Fruit fly (Drosophila melanogaster) whole organism, embryonic: Measurements from ENCODE around the gene CG44158.
A peak's percentile ranks its signal among the peaks of the same experiment; 100 is the strongest.

Experiments
- Aef1 ChIP-seq: fragments of 200-800 bp; sonication (Bioruptor generic); IDR thresholded peaks from 3 replicates; pipeline ENCODE4 v1.3.6; 2022; ENCODE audit warnings: missing biosample characterization, missing genetic modification characterization
- Asciz ChIP-seq: fragments of 200-800 bp; sonication (Bioruptor generic); optimal IDR thresholded peaks from 2 replicates; lab custom pipeline; 2017; ENCODE audit warnings: missing biosample characterization, mild to moderate bottlenecking, missing genetic modification characterization, missing genetic modification reagents
- B-H1 ChIP-seq: fragments of 200-800 bp; sonication (Bioruptor generic); IDR thresholded peaks from 3 replicates; pipeline ENCODE4 v1.3.6; 2022; ENCODE audit warnings: missing biosample characterization, missing genetic modification characterization
- B-H2 ChIP-seq: fragments of 200-800 bp; sonication (Bioruptor generic); optimal IDR thresholded peaks from 2 replicates; lab custom pipeline; 2018; ENCODE audit warnings: missing biosample characterization, mild to moderate bottlenecking, missing genetic modification characterization
- Bteb2 ChIP-seq: fragments of 200-800 bp; sonication (Bioruptor generic); optimal IDR thresholded peaks from 2 replicates; lab custom pipeline; 2016; ENCODE audit warnings: missing biosample characterization, missing genetic modification characterization
- CG10147 ChIP-seq: fragments of 200-800 bp; sonication (Bioruptor generic); optimal IDR thresholded peaks from 2 replicates; lab custom pipeline; 2019; ENCODE audit warnings: missing biosample characterization, mild to moderate bottlenecking, missing genetic modification characterization, moderate library complexity
- CG11085 ChIP-seq: fragments of 200-800 bp; sonication (Bioruptor generic); IDR thresholded peaks from 2 replicates; pipeline ENCODE4 v1.3.6; 2022; ENCODE audit warnings: missing biosample characterization, missing genetic modification characterization
- CG11456 ChIP-seq: fragments of 200-800 bp; sonication (Bioruptor generic); IDR thresholded peaks from 3 replicates; pipeline ENCODE4 v1.3.6; 2022; ENCODE audit warnings: missing biosample characterization, missing genetic modification characterization
- CG11504 ChIP-seq: fragments of 200-800 bp; sonication (Bioruptor generic); optimal IDR thresholded peaks from 3 replicates; lab custom pipeline; 2019; ENCODE audit warnings: missing biosample characterization, mild to moderate bottlenecking, missing genetic modification characterization, moderate library complexity
- CG12236 ChIP-seq: fragments of 200-800 bp; sonication (Bioruptor generic); optimal IDR thresholded peaks from 2 replicates; lab custom pipeline; 2016; ENCODE audit warnings: missing biosample characterization, missing genetic modification characterization
- CG12744 ChIP-seq: fragments of 200-800 bp; sonication (Bioruptor generic); optimal IDR thresholded peaks from 2 replicates; lab custom pipeline; 2016; ENCODE audit warnings: missing biosample characterization, missing genetic modification characterization
- CG14014 ChIP-seq: fragments of 200-800 bp; sonication (Bioruptor generic); IDR thresholded peaks from 2 replicates; pipeline ENCODE4 v1.3.6; 2022; ENCODE audit warnings: missing biosample characterization, missing genetic modification characterization
- CG14860 ChIP-seq: fragments of 200-800 bp; sonication (Bioruptor generic); IDR thresholded peaks from 3 replicates; pipeline ENCODE4 v1.3.6; 2022; ENCODE audit warnings: missing biosample characterization, missing genetic modification characterization; ENCODE audit not compliant: partially characterized antibody
- CG15479 ChIP-seq: fragments of 200-800 bp; sonication (Bioruptor generic); optimal IDR thresholded peaks from 3 replicates; lab custom pipeline; 2019; ENCODE audit warnings: missing biosample characterization, mild to moderate bottlenecking, missing genetic modification characterization, moderate library complexity
- CG16863 ChIP-seq: fragments of 200-800 bp; sonication (Bioruptor generic); optimal IDR thresholded peaks from 3 replicates; lab custom pipeline; 2016; ENCODE audit warnings: missing biosample characterization, missing genetic modification characterization
- CG17829 ChIP-seq: fragments of 200-800 bp; optimal IDR thresholded peaks from 2 replicates; lab custom pipeline; 2019; ENCODE audit warnings: missing biosample characterization, mild to moderate bottlenecking, missing genetic modification characterization, moderate library complexity
- CG18619 ChIP-seq: fragments of 200-800 bp; sonication (Bioruptor generic); optimal IDR thresholded peaks from 3 replicates; lab custom pipeline; 2017; ENCODE audit warnings: missing biosample characterization, mild to moderate bottlenecking, missing genetic modification characterization
- CG2202 ChIP-seq: fragments of 200-800 bp; sonication (Bioruptor generic); optimal IDR thresholded peaks from 2 replicates; lab custom pipeline; 2018; ENCODE audit warnings: missing biosample characterization, mild to moderate bottlenecking, missing genetic modification characterization
- CG32767 ChIP-seq: fragments of 200-800 bp; sonication (Bioruptor generic); IDR thresholded peaks from 2 replicates; pipeline ENCODE4 v1.3.6; 2022; ENCODE audit warnings: missing biosample characterization, missing genetic modification characterization
- CG3281 ChIP-seq: fragments of 200-800 bp; sonication (Bioruptor generic); optimal IDR thresholded peaks from 3 replicates; lab custom pipeline; 2017; ENCODE audit warnings: missing biosample characterization, mild to moderate bottlenecking, missing genetic modification characterization
- CG3847 ChIP-seq: fragments of 200-800 bp; sonication (Bioruptor generic); IDR thresholded peaks from 2 replicates; pipeline ENCODE4 v1.3.6; 2022; ENCODE audit warnings: missing biosample characterization, missing genetic modification characterization
- CG4424 ChIP-seq: fragments of 200-800 bp; sonication (Bioruptor generic); optimal IDR thresholded peaks from 3 replicates; lab custom pipeline; 2016; ENCODE audit warnings: missing biosample characterization, missing genetic modification characterization
- CG4707 ChIP-seq: fragments of 200-800 bp; sonication (Bioruptor generic); optimal IDR thresholded peaks from 2 replicates; lab custom pipeline; 2018; ENCODE audit warnings: missing biosample characterization, mild to moderate bottlenecking, missing genetic modification characterization, moderate library complexity
- CG6683 ChIP-seq: fragments of 200-800 bp; sonication (Bioruptor generic); optimal IDR thresholded peaks from 2 replicates; lab custom pipeline; 2017; ENCODE audit warnings: missing biosample characterization, mild to moderate bottlenecking, missing genetic modification characterization, missing genetic modification reagents
- CG6689 ChIP-seq: fragments of 200-800 bp; sonication (Bioruptor generic); IDR thresholded peaks from 2 replicates; pipeline ENCODE4 v1.3.6; 2022; ENCODE audit warnings: missing biosample characterization, missing genetic modification characterization
- CG6765 ChIP-seq: fragments of 200-800 bp; sonication (Bioruptor generic); optimal IDR thresholded peaks from 3 replicates; lab custom pipeline; 2017; ENCODE audit warnings: missing biosample characterization, mild to moderate bottlenecking, missing genetic modification characterization
- CG7271 ChIP-seq: fragments of 200-800 bp; sonication (Bioruptor generic); optimal IDR thresholded peaks from 2 replicates; lab custom pipeline; 2018; ENCODE audit warnings: missing biosample characterization, mild to moderate bottlenecking, missing genetic modification characterization, moderate library complexity
- CG8290 ChIP-seq, 3 experiments: fragments of 200-800 bp; sonication (Bioruptor generic); optimal IDR thresholded peaks; 2 replicates each; lab custom pipeline; 2016 to 2019; ENCODE audit warnings: missing biosample characterization in 3 of 3, missing genetic modification characterization in 3 of 3, mild to moderate bottlenecking in 2 of 3, moderate library complexity in 1 of 3
- CG8765 ChIP-seq: fragments of 200-800 bp; sonication (Bioruptor generic); IDR thresholded peaks from 2 replicates; pipeline ENCODE4 v1.3.6; 2022; ENCODE audit warnings: missing biosample characterization, missing genetic modification characterization
- Dp ChIP-seq: fragments of 200-800 bp; sonication (Bioruptor generic); optimal IDR thresholded peaks from 2 replicates; lab custom pipeline; 2018; ENCODE audit warnings: missing biosample characterization, mild to moderate bottlenecking, missing genetic modification characterization, moderate library complexity
- E2f2 ChIP-seq: fragments of 200-800 bp; sonication (Bioruptor generic); IDR thresholded peaks from 2 replicates; pipeline ENCODE4 v1.3.6; 2022; ENCODE audit warnings: missing biosample characterization, missing genetic modification characterization
- HLH54F ChIP-seq: fragments of 200-800 bp; sonication (Bioruptor generic); optimal IDR thresholded peaks from 3 replicates; lab custom pipeline; 2016; ENCODE audit warnings: missing biosample characterization, missing genetic modification characterization
- Hsf ChIP-seq: fragments of 200-800 bp; sonication (Bioruptor generic); optimal IDR thresholded peaks from 3 replicates; lab custom pipeline; 2016; ENCODE audit warnings: missing biosample characterization, missing genetic modification characterization
- MTF-1 ChIP-seq: fragments of 200-800 bp; sonication (Bioruptor generic); optimal IDR thresholded peaks from 2 replicates; lab custom pipeline; 2018; ENCODE audit warnings: missing biosample characterization, mild to moderate bottlenecking, missing genetic modification characterization, borderline replicate concordance
- Neu2 ChIP-seq: fragments of 200-800 bp; sonication (Bioruptor generic); optimal IDR thresholded peaks from 3 replicates; lab custom pipeline; 2016; ENCODE audit warnings: missing biosample characterization, missing genetic modification characterization, borderline replicate concordance
- Nf-YA ChIP-seq: fragments of 200-800 bp; sonication (Bioruptor generic); IDR thresholded peaks from 2 replicates; pipeline ENCODE4 v1.3.6; 2022; ENCODE audit warnings: missing biosample characterization, missing genetic modification characterization
- Nf-YB ChIP-seq: fragments of 200-800 bp; sonication (Bioruptor generic); optimal IDR thresholded peaks from 3 replicates; lab custom pipeline; 2019; ENCODE audit warnings: missing biosample characterization, mild to moderate bottlenecking, missing genetic modification characterization, moderate library complexity
- Scr ChIP-seq: fragments of 200-800 bp; sonication (Bioruptor generic); IDR thresholded peaks from 2 replicates; pipeline ENCODE4 v1.3.6; 2022; ENCODE audit warnings: missing biosample characterization, missing genetic modification characterization; ENCODE audit not compliant: partially characterized antibody
- Stat92E ChIP-seq, 3 experiments: fragments of >200 bp in 2 of 3; fragments of 200-800 bp in 1 of 3; sonication (Bioruptor generic) in 1 of 3; optimal IDR thresholded peaks; 2 replicates each; lab custom pipeline; 2017 to 2019; ENCODE audit warnings: missing biosample characterization in 3 of 3, missing genetic modification characterization in 3 of 3, mild to moderate bottlenecking in 1 of 3, moderate library complexity in 1 of 3
- bbx ChIP-seq: fragments of 200-800 bp; sonication (Bioruptor generic); IDR thresholded peaks from 2 replicates; pipeline ENCODE4 v1.3.6; 2022; ENCODE audit warnings: missing biosample characterization, missing genetic modification characterization; ENCODE audit not compliant: partially characterized antibody
- bowl ChIP-seq: fragments of 200-800 bp; sonication (Bioruptor generic); IDR thresholded peaks from 2 replicates; pipeline ENCODE4 v1.3.6; 2022; ENCODE audit warnings: missing biosample characterization, missing genetic modification characterization
- bsh ChIP-seq, 2 experiments: fragments of 200-800 bp; sonication (Bioruptor generic); optimal IDR thresholded peaks; 2 replicates each; lab custom pipeline; 2017 to 2018; ENCODE audit warnings: mild to moderate bottlenecking in 2 of 2, missing biosample characterization in 2 of 2, missing genetic modification characterization in 2 of 2, moderate library complexity in 1 of 2
- cato ChIP-seq: fragments of 200-800 bp; sonication (Bioruptor generic); optimal IDR thresholded peaks from 2 replicates; lab custom pipeline; 2016; ENCODE audit warnings: missing biosample characterization, missing genetic modification characterization, borderline replicate concordance
- dan ChIP-seq: fragments of 200-800 bp; sonication (Bioruptor generic); IDR thresholded peaks from 2 replicates; pipeline ENCODE4 v1.3.6; 2022; ENCODE audit warnings: missing biosample characterization, missing genetic modification characterization
- dati ChIP-seq: fragments of 200-800 bp; sonication (Bioruptor generic); IDR thresholded peaks from 2 replicates; pipeline ENCODE4 v1.3.6; 2022; ENCODE audit warnings: missing biosample characterization, missing genetic modification characterization
- esg ChIP-seq: fragments of 200-800 bp; sonication (Bioruptor generic); conservative IDR thresholded peaks from 2 replicates; pipeline ENCODE4 v1.3.6; 2022; ENCODE audit warnings: missing biosample characterization, missing genetic modification characterization
- jumu ChIP-seq: fragments of 200-800 bp; sonication (Bioruptor generic); optimal IDR thresholded peaks from 3 replicates; lab custom pipeline; 2016; ENCODE audit warnings: missing biosample characterization, missing genetic modification characterization
- scrt ChIP-seq: fragments of 200-800 bp; sonication (Bioruptor generic); optimal IDR thresholded peaks from 2 replicates; lab custom pipeline; 2018; ENCODE audit warnings: missing biosample characterization, mild to moderate bottlenecking, missing genetic modification characterization, moderate library complexity
- tio ChIP-seq: fragments of 200-800 bp; sonication (Bioruptor generic); optimal IDR thresholded peaks from 2 replicates; lab custom pipeline; 2017; ENCODE audit warnings: missing biosample characterization, missing genetic modification characterization, inconsistent platforms
- trem ChIP-seq: fragments of 200-800 bp; optimal IDR thresholded peaks from 3 replicates; lab custom pipeline; 2019; ENCODE audit warnings: missing biosample characterization, mild to moderate bottlenecking, missing genetic modification characterization, moderate library complexity

CG44158 gene

DNA sequence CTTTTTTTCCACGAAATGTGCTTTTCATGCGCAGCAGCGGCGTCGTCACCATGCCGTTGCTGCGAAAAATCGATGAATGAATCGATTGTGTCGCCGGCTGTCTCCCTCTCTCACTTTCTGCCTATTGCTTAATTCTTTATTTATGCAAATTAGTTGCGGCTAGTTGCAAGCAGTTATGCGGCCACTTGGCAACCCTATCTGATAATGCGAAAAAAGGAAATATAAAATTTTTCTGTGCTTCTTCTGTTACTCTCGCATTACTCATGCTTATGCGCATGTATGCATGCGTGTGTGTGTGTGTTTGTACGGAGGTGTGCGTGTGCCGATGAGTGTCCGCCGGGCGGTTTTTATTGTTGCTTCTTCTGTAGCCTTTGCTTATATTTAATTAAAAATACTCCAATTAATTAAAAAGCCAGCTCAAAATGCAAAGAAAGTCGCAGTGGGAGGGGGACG, 35.2 kb downstream of the CG44158 start (continued):
- TF ChIP-seq dati (GFP tag; lab: Robert Waterston, UW) (no peak), jumu (GFP tag; lab: Kevin White, UChicago) (peak; percentile 1), CG8765 (GFP tag; lab: Robert Waterston, UW) (no peak), CG16863 (GFP tag; lab: Kevin White, UChicago) (no peak), bsh (GFP tag; optimal IDR thresholded peaks at IDR 0.05; lab: Kevin White, UChicago) (no peak), CG15479 (no peak), CG4707 (GFP tag; lab: Kevin White, UChicago) (no peak), B-H2 (GFP tag; lab: Kevin White, UChicago) (peak; percentile 51), CG17829 (tag; lab: Kevin White, UChicago) (no peak), B-H1 (GFP tag; lab: Robert Waterston, UW) (no peak; the same call in 2 of the 3 replicates), Aef1 (no peak), CG3281 (peak; percentile 8), Dp (no peak), cato (GFP tag; lab: Kevin White, UChicago) (no peak), CG14014 (0 out of 2 replicates have a peak, but pooled peaks have one; percentile 25), HLH54F (no peak), CG11504 (tag; lab: Kevin White, UChicago) (no peak), CG18619 (GFP tag; lab: Kevin White, UChicago) (no peak), CG7271 (no peak), CG4424 (GFP tag; lab: Kevin White, UChicago) (no peak), CG6689 (GFP tag; lab: Robert Waterston, UW) (no peak), CG10147 (GFP tag; lab: Kevin White, UChicago) (no peak), CG12744 (no peak), dan (GFP tag; lab: Robert Waterston, UW) (no peak), CG11085 (GFP tag; lab: Robert Waterston, UW) (no peak), CG11456 (GFP tag; lab: Robert Waterston, UW) (peak; percentile 14; the same call in 1 of the 3 replicates), Nf-YB (no peak), CG32767 (GFP tag; lab: Robert Waterston, UW) (no peak), Scr (GFP tag; lab: Robert Waterston, UW) (no peak), CG14860 (no peak), CG6683 (GFP tag; lab: Kevin White, UChicago) (no peak), tio (GFP tag; lab: Kevin White, UChicago) (no peak), E2f2 (no peak), bowl (GFP tag; lab: Robert Waterston, UW) (no peak), Asciz (GFP tag; lab: Kevin White, UChicago) (no peak), Neu2 (GFP tag; lab: Kevin White, UChicago) (no peak), MTF-1 (GFP tag; lab: Kevin White, UChicago) (peak; percentile 0), scrt (GFP tag; lab: Kevin White, UChicago) (peak; percentile 50), Stat92E (GFP tag; optimal IDR thresholded peaks at IDR 0.05; lab: Kevin White, UChicago) (no peak), Hsf (no peak), bbx (GFP tag; lab: Robert Waterston, UW) (no peak), CG12236 (GFP tag; lab: Kevin White, UChicago) (no peak), CG3847 (GFP tag; lab: Robert Waterston, UW) (no peak), CG2202 (tag; lab: Kevin White, UChicago) (no peak), trem (tag; lab: Kevin White, UChicago) (no peak), Nf-YA (no peak), CG6765 (GFP tag; lab: Kevin White, UChicago) (peak; percentile 28), esg (GFP tag; lab: Robert Waterston, UW) (no peak), CG8290 (GFP tag; optimal IDR thresholded peaks at IDR 0.05; lab: Kevin White, UChicago) (no peak), CG8290 (tag; optimal IDR thresholded peaks at IDR 0.05; lab: Kevin White, UChicago) (peak in 1 of 2 experiments; percentile 16), Bteb2 (GFP tag; lab: Kevin White, UChicago) (no peak)
